Worm (Caenorhabditis elegans) whole organism, L2 larva: Measurements from ENCODE around the gene F32D8.3.

Source experiments
- C34F6.9 ChIP-seq: fragments of 150-350 bp; optimal IDR thresholded peaks from 2 replicates; lab custom pipeline; 2014; ENCODE audit warnings: missing biosample characterization, missing genetic modification characterization
- F13H6.1 ChIP-seq: sonication (generic microtip); optimal IDR thresholded peaks from 2 replicates; lab custom pipeline; 2016; ENCODE audit warnings: missing genetic modification characterization, missing compliant biosample characterization
- Y55F3AM.14 ChIP-seq: fragments of 200-800 bp; sonication (Bioruptor generic); optimal IDR thresholded peaks from 2 replicates; lab custom pipeline; 2018; ENCODE audit warnings: mild to moderate bottlenecking, missing genetic modification characterization, missing compliant biosample characterization
- ZK546.5 ChIP-seq: sonication (generic microtip); optimal IDR thresholded peaks from 2 replicates; lab custom pipeline; 2017; ENCODE audit warnings: missing biosample characterization, missing genetic modification characterization
- alr-1 ChIP-seq: fragments of 150-350 bp; optimal IDR thresholded peaks from 2 replicates; lab custom pipeline; 2014; ENCODE audit warnings: missing biosample characterization, missing genetic modification characterization
- aly-2 ChIP-seq: fragments of 150-350 bp; optimal IDR thresholded peaks from 2 replicates; lab custom pipeline; 2014; ENCODE audit warnings: missing biosample characterization, missing genetic modification characterization
- ama-1 ChIP-seq: fragments of 150-350 bp; optimal IDR thresholded peaks from 2 replicates; lab custom pipeline; 2018; ENCODE audit warnings: inconsistent platforms
- ceh-16 ChIP-seq: fragments of 150-350 bp; optimal IDR thresholded peaks from 2 replicates; lab custom pipeline; 2014; ENCODE audit warnings: missing biosample characterization, missing genetic modification characterization
- ceh-82 ChIP-seq: fragments of 150-350 bp; optimal IDR thresholded peaks from 2 replicates; lab custom pipeline; 2014; ENCODE audit warnings: missing biosample characterization, missing genetic modification characterization
- crh-2 ChIP-seq: sonication (generic microtip); optimal IDR thresholded peaks from 2 replicates; lab custom pipeline; 2017; ENCODE audit warnings: missing biosample characterization, missing genetic modification characterization
- dmd-4 ChIP-seq: sonication (generic microtip); optimal IDR thresholded peaks from 2 replicates; lab custom pipeline; 2017; ENCODE audit warnings: missing biosample characterization, missing genetic modification characterization
- elt-1 ChIP-seq: fragments of 150-350 bp; optimal IDR thresholded peaks from 2 replicates; lab custom pipeline; 2014; ENCODE audit warnings: missing biosample characterization, missing genetic modification characterization
- elt-3 ChIP-seq: sonication (generic microtip); optimal IDR thresholded peaks from 2 replicates; lab custom pipeline; 2017; ENCODE audit warnings: missing biosample characterization, missing genetic modification characterization
- fos-1 ChIP-seq: fragments of 150-350 bp; optimal IDR thresholded peaks from 2 replicates; lab custom pipeline; 2014; ENCODE audit warnings: missing biosample characterization, missing genetic modification characterization
- gmeb-1 ChIP-seq: fragments of 150-350 bp; optimal IDR thresholded peaks from 2 replicates; lab custom pipeline; 2014; ENCODE audit warnings: missing biosample characterization, missing genetic modification characterization
- lin-13 ChIP-seq: fragments of 150-350 bp; optimal IDR thresholded peaks from 2 replicates; lab custom pipeline; 2014; ENCODE audit warnings: missing biosample characterization, missing genetic modification reagents, missing genetic modification characterization
- lin-39 ChIP-seq: fragments of 150-350 bp; optimal IDR thresholded peaks from 2 replicates; lab custom pipeline; 2014; ENCODE audit warnings: missing biosample characterization, missing genetic modification reagents, missing genetic modification characterization
- lsy-2 ChIP-seq, 2 experiments: fragments of 150-350 bp in 1 of 2; sonication (generic microtip) in 1 of 2; optimal IDR thresholded peaks; 2 replicates each; lab custom pipeline; 2014 to 2017; ENCODE audit warnings: missing biosample characterization in 2 of 2, missing genetic modification characterization in 2 of 2
- mab-5 ChIP-seq: fragments of 150-350 bp; optimal IDR thresholded peaks from 2 replicates; lab custom pipeline; 2014; ENCODE audit warnings: missing biosample characterization, missing genetic modification characterization
- mbf-1 ChIP-seq: sonication (generic microtip); optimal IDR thresholded peaks from 2 replicates; lab custom pipeline; 2017; ENCODE audit warnings: missing biosample characterization, missing genetic modification characterization
- mdl-1 ChIP-seq, 2 experiments: fragments of 150-350 bp in 1 of 2; sonication (generic microtip) in 1 of 2; optimal IDR thresholded peaks; 2 replicates each; lab custom pipeline; 2017; ENCODE audit warnings: missing biosample characterization in 2 of 2, missing genetic modification characterization in 2 of 2
- nhr-10 ChIP-seq: sonication (generic microtip); optimal IDR thresholded peaks from 2 replicates; lab custom pipeline; 2017; ENCODE audit warnings: missing biosample characterization, missing genetic modification characterization
- nhr-11 ChIP-seq: fragments of 150-350 bp; optimal IDR thresholded peaks from 2 replicates; lab custom pipeline; 2014; ENCODE audit warnings: missing biosample characterization, missing genetic modification characterization
- nhr-12 ChIP-seq: fragments of 150-350 bp; optimal IDR thresholded peaks from 2 replicates; lab custom pipeline; 2014; ENCODE audit warnings: missing biosample characterization, missing genetic modification characterization
- nhr-129 ChIP-seq: fragments of 150-350 bp; optimal IDR thresholded peaks from 2 replicates; lab custom pipeline; 2014; ENCODE audit warnings: missing biosample characterization, missing genetic modification characterization
- nhr-21 ChIP-seq: fragments of 150-350 bp; optimal IDR thresholded peaks from 2 replicates; lab custom pipeline; 2014; ENCODE audit warnings: missing biosample characterization, missing genetic modification characterization
- nhr-23 ChIP-seq: fragments of 150-350 bp; optimal IDR thresholded peaks from 2 replicates; lab custom pipeline; 2014; ENCODE audit warnings: missing biosample characterization, missing genetic modification reagents, missing genetic modification characterization
- nhr-237 ChIP-seq: fragments of 150-350 bp; optimal IDR thresholded peaks from 2 replicates; lab custom pipeline; 2014; ENCODE audit warnings: missing biosample characterization, missing genetic modification characterization
- nhr-25 ChIP-seq: fragments of 150-350 bp; sonication (generic microtip); optimal IDR thresholded peaks from 3 replicates; lab custom pipeline; 2014; ENCODE audit warnings: missing biosample characterization, missing genetic modification characterization
- nhr-77 ChIP-seq: fragments of 150-350 bp; optimal IDR thresholded peaks from 2 replicates; lab custom pipeline; 2014; ENCODE audit warnings: missing biosample characterization, missing genetic modification characterization
- sem-4 ChIP-seq: fragments of 150-350 bp; optimal IDR thresholded peaks from 2 replicates; lab custom pipeline; 2014; ENCODE audit warnings: missing biosample characterization, missing genetic modification reagents, missing genetic modification characterization
- skn-1 ChIP-seq: sonication (generic microtip); optimal IDR thresholded peaks from 2 replicates; lab custom pipeline; 2017; ENCODE audit warnings: missing biosample characterization, missing genetic modification characterization
- sma-3 ChIP-seq: sonication (generic microtip); optimal IDR thresholded peaks from 2 replicates; lab custom pipeline; 2016; ENCODE audit warnings: missing genetic modification reagents, missing genetic modification characterization, missing compliant biosample characterization
- sma-9 ChIP-seq, 2 experiments: fragments of 150-350 bp in 1 of 2; sonication (generic microtip) in 1 of 2; optimal IDR thresholded peaks; 2 replicates each; lab custom pipeline; 2014 to 2016; ENCODE audit warnings: missing genetic modification characterization in 2 of 2, mild to moderate bottlenecking in 1 of 2, missing biosample characterization in 1 of 2, missing compliant biosample characterization in 1 of 2, missing genetic modification reagents in 1 of 2, moderate library complexity in 1 of 2
- unc-39 ChIP-seq: fragments of 150-350 bp; optimal IDR thresholded peaks from 2 replicates; lab custom pipeline; 2014; ENCODE audit warnings: missing biosample characterization, missing genetic modification characterization
- unc-55 ChIP-seq: fragments of 150-350 bp; sonication (generic microtip); optimal IDR thresholded peaks from 3 replicates; lab custom pipeline; 2014; ENCODE audit warnings: missing biosample characterization, missing genetic modification reagents, missing genetic modification characterization
- unc-62 ChIP-seq: fragments of 150-350 bp; optimal IDR thresholded peaks from 2 replicates; lab custom pipeline; 2014; ENCODE audit warnings: missing biosample characterization, missing genetic modification reagents, missing genetic modification characterization
- zag-1 ChIP-seq: fragments of 150-350 bp; optimal IDR thresholded peaks from 2 replicates; lab custom pipeline; 2014; ENCODE audit warnings: missing biosample characterization, missing genetic modification characterization
- ztf-1 ChIP-seq: fragments of 200-800 bp; sonication (Bioruptor generic); conservative IDR thresholded peaks from 2 replicates; pipeline ENCODE4 v1.3.6; 2022; ENCODE audit warnings: missing genetic modification characterization, missing compliant biosample characterization
- ztf-11 ChIP-seq: sonication (generic microtip); optimal IDR thresholded peaks from 2 replicates; lab custom pipeline; 2017; ENCODE audit warnings: missing biosample characterization, missing genetic modification characterization
- ztf-4 ChIP-seq: fragments of 150-350 bp; optimal IDR thresholded peaks from 2 replicates; lab custom pipeline; 2014; ENCODE audit warnings: missing biosample characterization, missing genetic modification characterization

Gene F32D8.3

ce11 chrV:10873190-10873589 is 13.4 kb upstream of the F32D8.3 start:
- no peak for TF ChIP-seq nhr-25 (tag; lab: Kevin White, UChicago)
- no peak for TF ChIP-seq zag-1
- TF ChIP-seq nhr-129: peak; percentile 20

DNA sequence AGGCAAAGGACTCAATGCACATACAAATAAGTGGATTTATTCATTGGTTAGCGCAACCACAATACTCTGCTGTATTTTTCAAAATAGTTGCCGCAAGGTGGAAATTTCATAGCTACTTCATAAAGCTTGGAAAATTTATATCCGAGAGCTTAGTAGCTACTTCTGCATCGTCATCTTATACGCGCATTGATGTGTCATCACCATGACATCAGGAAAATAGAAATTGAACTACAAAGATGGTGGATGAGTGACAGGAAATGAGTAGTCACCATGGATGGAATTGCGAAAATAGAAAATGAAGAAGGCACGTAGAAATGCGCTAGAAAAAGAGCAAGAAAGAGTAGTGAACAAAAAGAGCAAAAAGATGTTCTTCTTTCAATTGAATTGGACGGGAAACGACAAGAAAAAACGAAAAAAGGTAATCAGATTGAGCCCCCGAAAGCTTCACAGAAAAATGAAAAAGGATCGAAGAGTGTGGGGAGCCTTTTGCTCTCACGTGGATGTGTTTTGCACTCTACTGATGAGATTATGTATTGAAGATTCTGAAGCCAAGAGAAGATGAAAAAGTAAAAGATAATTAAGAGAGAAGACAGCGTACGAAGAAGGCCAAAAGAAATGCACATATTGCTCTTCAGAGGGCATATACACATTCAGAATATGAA is 11.6 kb upstream of the F32D8.3 start:
- TF ChIP-seq sem-4 (tag; lab: Kevin White, UChicago) (peak; percentile 44), unc-62 (GFP tag; lab: Kevin White, UChicago) (no peak), lsy-2 (tag; optimal IDR thresholded peaks at IDR 0.05; lab: Kevin White, UChicago) (peak in 1 of 2 experiments; percentile 7), F13H6.1 (tag; lab: Kevin White, UChicago) (peak; percentile 15), mdl-1 (tag; optimal IDR thresholded peaks at IDR 0.05; lab: Kevin White, UChicago) (peak in 1 of 2 experiments; percentile 51), zag-1 (peak; percentile 10), elt-3 (tag; lab: Kevin White, UChicago) (no peak), nhr-23 (tag; lab: Kevin White, UChicago) (no peak), sma-9 (GFP tag; optimal IDR thresholded peaks at IDR 0.05; lab: Kevin White, UChicago) (peak; percentile 52), sma-9 (tag; optimal IDR thresholded peaks at IDR 0.05; lab: Kevin White, UChicago) (no peak), fos-1 (tag; lab: Kevin White, UChicago) (no peak), nhr-129 (no peak)

- TF ChIP-seq C34F6.9: peak; percentile 32
- TF ChIP-seq zag-1: no peak
- no peak for TF ChIP-seq mab-5 (tag; lab: Kevin White, UChicago)
- TF ChIP-seq nhr-12 (tag; lab: Kevin White, UChicago): no peak
- peak; percentile 60 for TF ChIP-seq sma-9 (GFP tag; optimal IDR thresholded peaks at IDR 0.05; lab: Kevin White, UChicago)
- TF ChIP-seq sma-9 (tag; optimal IDR thresholded peaks at IDR 0.05; lab: Kevin White, UChicago): no peak
- no peak for TF ChIP-seq ceh-16 (tag; lab: Kevin White, UChicago)
- no peak for TF ChIP-seq lin-39 (tag; lab: Kevin White, UChicago)
- TF ChIP-seq nhr-21 (tag; lab: Kevin White, UChicago): no peak
- TF ChIP-seq ztf-1 (GFP tag; lab: Robert Waterston, UW): no peak
- TF ChIP-seq ztf-11: no peak
- TF ChIP-seq lsy-2 (tag; optimal IDR thresholded peaks at IDR 0.05; lab: Kevin White, UChicago): peak in 1 of 2 experiments; percentile 11
- peak; percentile 17 for TF ChIP-seq crh-2 (tag; lab: Kevin White, UChicago)
- TF ChIP-seq nhr-23 (tag; lab: Kevin White, UChicago): no peak
- TF ChIP-seq lin-13 (GFP tag; lab: Kevin White, UChicago): peak; percentile 7
- no peak for TF ChIP-seq dmd-4 (tag; lab: Kevin White, UChicago)
- TF ChIP-seq ZK546.5 (tag; lab: Kevin White, UChicago): no peak
- no peak for TF ChIP-seq sem-4 (tag; lab: Kevin White, UChicago)
- no peak for TF ChIP-seq sma-3 (GFP tag; lab: Kevin White, UChicago)
Measured at ce11 chrV:10876512-10876911, 10.1 kb upstream of the F32D8.3 start.

- TF ChIP-seq fos-1 (tag; lab: Kevin White, UChicago): peak; percentile 86
- no peak for TF ChIP-seq ceh-16 (tag; lab: Kevin White, UChicago)
- no peak for TF ChIP-seq nhr-10
- TF ChIP-seq F13H6.1 (tag; lab: Kevin White, UChicago): peak; percentile 6
- no peak for TF ChIP-seq ama-1
- no peak for TF ChIP-seq nhr-12 (tag; lab: Kevin White, UChicago)
- TF ChIP-seq nhr-11 (tag; lab: Kevin White, UChicago): no peak
- no peak for TF ChIP-seq unc-62 (GFP tag; lab: Kevin White, UChicago)
- TF ChIP-seq ceh-82 (tag; lab: Kevin White, UChicago): no peak
- TF ChIP-seq ztf-11: no peak
- TF ChIP-seq C34F6.9: peak; percentile 1
- no peak for TF ChIP-seq aly-2 (tag; lab: Kevin White, UChicago)
- TF ChIP-seq zag-1: no peak
- TF ChIP-seq mab-5 (tag; lab: Kevin White, UChicago): no peak
- TF ChIP-seq sma-3 (GFP tag; lab: Kevin White, UChicago): peak; percentile 12
- TF ChIP-seq nhr-129: peak; percentile 13
- TF ChIP-seq nhr-237 (tag; lab: Kevin White, UChicago): no peak
- TF ChIP-seq ztf-1 (GFP tag; lab: Robert Waterston, UW): no peak
- no peak for TF ChIP-seq mdl-1 (tag; optimal IDR thresholded peaks at IDR 0.05; lab: Kevin White, UChicago)
- TF ChIP-seq alr-1 (tag; lab: Kevin White, UChicago): no peak
- no peak for TF ChIP-seq nhr-25 (tag; lab: Kevin White, UChicago)
- no peak for TF ChIP-seq crh-2 (tag; lab: Kevin White, UChicago)
- no peak for TF ChIP-seq ZK546.5 (tag; lab: Kevin White, UChicago)
- no peak for TF ChIP-seq unc-39 (tag; lab: Kevin White, UChicago)
- no peak for TF ChIP-seq ztf-4
- TF ChIP-seq nhr-77 (tag; lab: Kevin White, UChicago): no peak
- no peak for TF ChIP-seq mbf-1
- TF ChIP-seq sem-4 (tag; lab: Kevin White, UChicago): no peak
- no peak for TF ChIP-seq skn-1 (tag; lab: Kevin White, UChicago)
- TF ChIP-seq nhr-21 (tag; lab: Kevin White, UChicago): peak; percentile 9
- TF ChIP-seq unc-55: no peak
- TF ChIP-seq Y55F3AM.14: no peak
- no peak for TF ChIP-seq elt-1 (tag; lab: Kevin White, UChicago)
- TF ChIP-seq gmeb-1 (tag; lab: Kevin White, UChicago): peak; percentile 19
Measured at ce11 chrV:10877808-10878600, 8.6 kb upstream of the F32D8.3 start.
